Fruit fly (Drosophila melanogaster): ENCODE measurements around the gene orb2.

Gene orb2

DNA sequence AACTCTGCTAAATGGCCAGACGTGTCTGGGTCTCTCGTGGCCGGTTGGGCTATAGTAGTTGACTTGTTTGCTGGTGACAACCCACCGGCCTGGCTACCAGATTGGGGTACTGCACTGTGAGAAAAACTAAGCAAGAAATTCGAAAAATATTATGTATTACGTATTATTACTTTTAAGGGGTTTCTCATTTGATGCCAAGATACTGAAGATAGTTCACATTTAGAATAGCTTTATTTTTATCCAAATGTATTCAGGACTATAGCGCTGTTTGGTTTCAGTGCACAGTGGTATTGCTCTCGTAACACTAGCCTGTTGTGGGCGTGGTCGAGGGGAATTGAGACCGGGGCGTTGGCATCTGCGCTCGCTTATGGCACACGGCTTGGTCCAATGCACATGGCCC, 33.6 kb downstream of the orb2 start (continued):
- peak; percentile 27 for TF ChIP-seq fd3F (GFP tag; optimal IDR thresholded peaks at IDR 0.05)
- TF ChIP-seq wor (GFP tag; IDR thresholded peaks at IDR 0.05), result peak; percentile 57
- TF ChIP-seq TFAM (GFP tag; optimal IDR thresholded peaks at IDR 0.05), result no peak
- peak; percentile 46 for TF ChIP-seq CG10654 (GFP tag; optimal IDR thresholded peaks at IDR 0.05)
- peak; percentile 79 for TF ChIP-seq unpg (GFP tag; optimal IDR thresholded peaks at IDR 0.05)
- peak; percentile 11 for TF ChIP-seq Sry-δ (GFP tag; optimal IDR thresholded peaks at IDR 0.05)
- TF ChIP-seq Hand (GFP tag; optimal IDR thresholded peaks at IDR 0.05), result peak; percentile 53
- TF ChIP-seq pzg (GFP tag; optimal IDR thresholded peaks at IDR 0.05), result no peak
- no peak for TF ChIP-seq fru (optimal IDR thresholded peaks at IDR 0.05)
- TF ChIP-seq phol (tag; optimal IDR thresholded peaks at IDR 0.05), result peak; percentile 68
- TF ChIP-seq CG2129 (GFP tag; IDR thresholded peaks at IDR 0.05; ENCODE audit: partially characterized antibody), result no peak
- TF ChIP-seq jumu (GFP tag; optimal IDR thresholded peaks at IDR 0.05), result no peak
- no peak for TF ChIP-seq Doc2 (GFP tag; IDR thresholded peaks at IDR 0.05)
- peak; percentile 8 for TF ChIP-seq CG4328 (GFP tag; optimal IDR thresholded peaks at IDR 0.05)
- peak; percentile 56 for TF ChIP-seq CG2875 (GFP tag; optimal IDR thresholded peaks at IDR 0.05)
- peak; percentile 57 for TF ChIP-seq salm (tag; optimal IDR thresholded peaks at IDR 0.05)
- no peak for TF ChIP-seq Opbp (GFP tag; IDR thresholded peaks at IDR 0.05; ENCODE audit: partially characterized antibody)
- TF ChIP-seq pita (GFP tag; optimal IDR thresholded peaks at IDR 0.05), result no peak
- TF ChIP-seq vvl (GFP tag; IDR thresholded peaks at IDR 0.05), result peak; percentile 77
- TF ChIP-seq Myb (GFP tag; optimal IDR thresholded peaks at IDR 0.05), result no peak
- TF ChIP-seq ems (GFP tag; optimal IDR thresholded peaks at IDR 0.05), result peak; percentile 60
- no peak for TF ChIP-seq CG34224 (GFP tag; IDR thresholded peaks at IDR 0.05; ENCODE audit: partially characterized antibody)
- TF ChIP-seq PHDP (tag; optimal IDR thresholded peaks at IDR 0.05), result peak; percentile 73
- peak; percentile 68 for TF ChIP-seq tap (tag; optimal IDR thresholded peaks at IDR 0.05)
- TF ChIP-seq Antp (GFP tag; optimal IDR thresholded peaks at IDR 0.05), result peak; percentile 53
- TF ChIP-seq Gsc (GFP tag; IDR thresholded peaks at IDR 0.05), result no peak
- TF ChIP-seq twi (tag; optimal IDR thresholded peaks at IDR 0.05), result no peak
- TF ChIP-seq CG4707 (GFP tag; optimal IDR thresholded peaks at IDR 0.05), result peak; percentile 18
- peak; percentile 9 for TF ChIP-seq CG16815 (GFP tag; optimal IDR thresholded peaks at IDR 0.05)
- TF ChIP-seq Usf (GFP tag; optimal IDR thresholded peaks at IDR 0.05), result no peak
- TF ChIP-seq Dfd (GFP tag; optimal IDR thresholded peaks at IDR 0.05), result no peak
- TF ChIP-seq CG18476 (GFP tag; optimal IDR thresholded peaks at IDR 0.05), result peak; percentile 37
- peak; percentile 13 for TF ChIP-seq CG2116 (GFP tag; optimal IDR thresholded peaks at IDR 0.05)
- no peak for TF ChIP-seq wek (GFP tag; optimal IDR thresholded peaks at IDR 0.05)
- TF ChIP-seq Deaf1 (tag; optimal IDR thresholded peaks at IDR 0.05), result peak; percentile 18
- TF ChIP-seq Elba2 (GFP tag; optimal IDR thresholded peaks at IDR 0.05), result no peak
- peak; percentile 35 for TF ChIP-seq nerfin-1 (tag; optimal IDR thresholded peaks at IDR 0.05)
- TF ChIP-seq slbo (GFP tag; IDR thresholded peaks at IDR 0.05), result peak; percentile 74
- TF ChIP-seq CG32532 (GFP tag; IDR thresholded peaks at IDR 0.05), result no peak; the same call in 1 of the 2 replicates
- peak; percentile 68 for TF ChIP-seq sob (GFP tag; IDR thresholded peaks at IDR 0.05)
- no peak for TF ChIP-seq jigr1 (GFP tag; IDR thresholded peaks at IDR 0.05)
- TF ChIP-seq chinmo (GFP tag; IDR thresholded peaks at IDR 0.05; ENCODE audit: partially characterized antibody), result no peak
- peak; percentile 78 for TF ChIP-seq CG31441 (GFP tag; IDR thresholded peaks at IDR 0.05)
- peak; percentile 50 for TF ChIP-seq CG11723 (GFP tag; optimal IDR thresholded peaks at IDR 0.05)
- TF ChIP-seq E2f2 (GFP tag; IDR thresholded peaks at IDR 0.05), result peak; percentile 44; the same call in 1 of the 2 replicates
- no peak for TF ChIP-seq zen (tag; optimal IDR thresholded peaks at IDR 0.05)
- peak; percentile 66; the same call in 1 of the 3 replicates for TF ChIP-seq gce (GFP tag; IDR thresholded peaks at IDR 0.05)
- peak; percentile 67 for TF ChIP-seq grau (tag; optimal IDR thresholded peaks at IDR 0.05)
- TF ChIP-seq ap (GFP tag; IDR thresholded peaks at IDR 0.05), result peak; percentile 76
- no peak for TF ChIP-seq insv (GFP tag; optimal IDR thresholded peaks at IDR 0.05)
- TF ChIP-seq CG10431 (GFP tag; optimal IDR thresholded peaks at IDR 0.05), result no peak

Measured in whole organism, embryonic.